Fruit fly (Drosophila melanogaster) whole organism, wandering third instar larva: ENCODE results near the gene RpL30.

Experiments used
- Abd-B ChIP-seq: fragments of >200 bp; optimal IDR thresholded peaks from 2 replicates; lab custom pipeline; 2017; ENCODE audit warnings: missing biosample characterization, missing genetic modification characterization
- CG32264 ChIP-seq: fragments of 200-800 bp; sonication (Bioruptor generic); optimal IDR thresholded peaks from 2 replicates; lab custom pipeline; 2016; ENCODE audit warnings: missing biosample characterization, missing genetic modification characterization
- CG9705 ChIP-seq: fragments of 200-800 bp; sonication (Bioruptor generic); optimal IDR thresholded peaks from 2 replicates; lab custom pipeline; 2018; ENCODE audit warnings: missing biosample characterization, mild to moderate bottlenecking, missing genetic modification characterization
- CrebA ChIP-seq: fragments of 200-800 bp; sonication (Bioruptor generic); optimal IDR thresholded peaks from 2 replicates; lab custom pipeline; 2016; ENCODE audit warnings: missing biosample characterization, mild to moderate bottlenecking, missing genetic modification characterization, borderline replicate concordance
- Dfd ChIP-seq: fragments of >200 bp; optimal IDR thresholded peaks from 2 replicates; lab custom pipeline; 2017; ENCODE audit warnings: missing biosample characterization, missing genetic modification characterization
- Dif ChIP-seq: fragments of 200-275, 200-300 bp; sonication (Bioruptor generic); optimal IDR thresholded peaks from 2 replicates; lab custom pipeline; 2018; ENCODE audit warnings: missing biosample characterization, missing genetic modification characterization; ENCODE audit not compliant: partially characterized antibody
- GATAd ChIP-seq: sonication (Bioruptor generic); optimal IDR thresholded peaks from 2 replicates; lab custom pipeline; 2016; ENCODE audit warnings: missing biosample characterization, missing genetic modification characterization
- HLH106 ChIP-seq: fragments of 200-800 bp; optimal IDR thresholded peaks from 3 replicates; lab custom pipeline; 2019; ENCODE audit warnings: missing biosample characterization, mild to moderate bottlenecking, missing genetic modification characterization, moderate library complexity
- Hnf4 ChIP-seq: fragments of 200-800 bp; sonication (Bioruptor generic); optimal IDR thresholded peaks from 2 replicates; lab custom pipeline; 2016; ENCODE audit warnings: missing biosample characterization, mild to moderate bottlenecking, missing genetic modification characterization
- Hr78 ChIP-seq: fragments of >200 bp; optimal IDR thresholded peaks from 2 replicates; lab custom pipeline; 2017; ENCODE audit warnings: missing biosample characterization, missing genetic modification characterization
- Hr83 ChIP-seq: fragments of 200-300 bp; sonication (Bioruptor generic); optimal IDR thresholded peaks from 2 replicates; lab custom pipeline; 2016; ENCODE audit warnings: missing biosample characterization, mild to moderate bottlenecking, missing genetic modification characterization, moderate library complexity; ENCODE audit not compliant: poor library complexity, severe bottlenecking
- Jra ChIP-seq: sonication (Bioruptor generic); optimal IDR thresholded peaks from 2 replicates; lab custom pipeline; 2016; ENCODE audit warnings: missing biosample characterization, missing genetic modification characterization
- Mio ChIP-seq: sonication (Bioruptor generic); optimal IDR thresholded peaks from 2 replicates; lab custom pipeline; 2016; ENCODE audit warnings: missing biosample characterization, missing genetic modification characterization
- Myc ChIP-seq: fragments of >200 bp; optimal IDR thresholded peaks from 2 replicates; lab custom pipeline; 2017
- N ChIP-seq: fragments of >200 bp; optimal IDR thresholded peaks from 2 replicates; lab custom pipeline; 2018; ENCODE audit warnings: missing biosample characterization, missing external identifiers, missing genetic modification characterization
- OdsH ChIP-seq: fragments of 200-800 bp; sonication (Bioruptor generic); optimal IDR thresholded peaks from 2 replicates; lab custom pipeline; 2016; ENCODE audit warnings: missing biosample characterization, mild to moderate bottlenecking, missing genetic modification characterization
- Rel ChIP-seq, 2 experiments: fragments of 200-800 bp; sonication (Bioruptor generic) in 1 of 2; optimal IDR thresholded peaks; 2 replicates in 1 of 2; 3 replicates in 1 of 2; lab custom pipeline; 2016 to 2019; ENCODE audit warnings: mild to moderate bottlenecking in 2 of 2, missing biosample characterization in 2 of 2, missing genetic modification characterization in 2 of 2, moderate library complexity in 1 of 2
- Sp1 ChIP-seq: fragments of 200-800 bp; sonication (Bioruptor generic); optimal IDR thresholded peaks from 3 replicates; lab custom pipeline; 2019; ENCODE audit warnings: missing biosample characterization, mild to moderate bottlenecking, missing genetic modification characterization, moderate library complexity
- Vsx2 ChIP-seq: fragments of 200-300, 225-300 bp; sonication (Bioruptor generic); optimal IDR thresholded peaks from 2 replicates; lab custom pipeline; 2018; ENCODE audit warnings: missing biosample characterization, missing genetic modification characterization; ENCODE audit not compliant: partially characterized antibody
- br ChIP-seq: fragments of 200-800 bp; sonication (Bioruptor generic); optimal IDR thresholded peaks from 2 replicates; lab custom pipeline; 2016; ENCODE audit warnings: missing biosample characterization, missing genetic modification characterization
- brk ChIP-seq: fragments of 200-800 bp; sonication (Bioruptor generic); optimal IDR thresholded peaks from 2 replicates; lab custom pipeline; 2016; ENCODE audit warnings: missing biosample characterization, mild to moderate bottlenecking, missing genetic modification characterization
- dl ChIP-seq, 2 experiments: fragments of 175-275, 200-275 bp in 1 of 2; fragments of 200-275 bp in 1 of 2; sonication (Bioruptor generic); optimal IDR thresholded peaks; lab custom pipeline; 2018; ENCODE audit warnings: mild to moderate bottlenecking in 2 of 2, missing biosample characterization in 2 of 2, missing genetic modification characterization in 2 of 2, moderate library complexity in 2 of 2; ENCODE audit not compliant: partially characterized antibody in 2 of 2, insufficient read depth in 1 of 2
- dmrt93B ChIP-seq: fragments of 200-800 bp; sonication (Bioruptor generic); optimal IDR thresholded peaks from 2 replicates; lab custom pipeline; 2018; ENCODE audit warnings: missing biosample characterization, mild to moderate bottlenecking, missing genetic modification characterization
- dsf ChIP-seq: sonication (Bioruptor generic); optimal IDR thresholded peaks from 2 replicates; lab custom pipeline; 2016; ENCODE audit warnings: missing biosample characterization, missing genetic modification characterization, borderline replicate concordance
- ey ChIP-seq: fragments of 200-800 bp; sonication (Bioruptor generic); optimal IDR thresholded peaks from 2 replicates; lab custom pipeline; 2016; ENCODE audit warnings: missing biosample characterization, missing genetic modification characterization
- foxo ChIP-seq, 2 experiments: fragments of 200-800 bp; sonication (Bioruptor generic); optimal IDR thresholded peaks; 2 replicates in 1 of 2; 3 replicates in 1 of 2; lab custom pipeline; 2016 to 2017; ENCODE audit warnings: missing biosample characterization in 2 of 2, missing genetic modification characterization in 2 of 2
- fru ChIP-seq: fragments of 200-800 bp; sonication (Bioruptor generic); optimal IDR thresholded peaks from 3 replicates; lab custom pipeline; 2016; ENCODE audit warnings: missing biosample characterization, mild to moderate bottlenecking, missing genetic modification characterization
- h ChIP-seq: fragments of 200-800 bp; sonication (Bioruptor generic); optimal IDR thresholded peaks from 3 replicates; lab custom pipeline; 2016; ENCODE audit warnings: missing biosample characterization, mild to moderate bottlenecking, missing genetic modification characterization
- jim ChIP-seq: fragments of 175-275, 200-325 bp; sonication (Bioruptor generic); optimal IDR thresholded peaks from 2 replicates; lab custom pipeline; 2016; ENCODE audit warnings: missing biosample characterization, mild to moderate bottlenecking, missing genetic modification characterization
- lola ChIP-seq: fragments of >200 bp; optimal IDR thresholded peaks from 2 replicates; lab custom pipeline; 2017; ENCODE audit warnings: missing biosample characterization, missing genetic modification characterization
- pan ChIP-seq: fragments of >200 bp; optimal IDR thresholded peaks from 2 replicates; lab custom pipeline; 2017
- psq ChIP-seq: fragments of 200-800 bp; sonication (Bioruptor generic); optimal IDR thresholded peaks from 3 replicates; lab custom pipeline; 2017; ENCODE audit warnings: missing biosample characterization, mild to moderate bottlenecking, missing genetic modification characterization, moderate library complexity
- rgr ChIP-seq: fragments of 200-800 bp; sonication (Bioruptor generic); optimal IDR thresholded peaks from 3 replicates; lab custom pipeline; 2016; ENCODE audit warnings: missing biosample characterization, mild to moderate bottlenecking, missing genetic modification characterization
- sage ChIP-seq: fragments of 200-800 bp; sonication (Bioruptor generic); optimal IDR thresholded peaks from 2 replicates; lab custom pipeline; 2016; ENCODE audit warnings: missing biosample characterization, mild to moderate bottlenecking, missing genetic modification characterization
- sv ChIP-seq: fragments of 200-800 bp; sonication (Bioruptor generic); optimal IDR thresholded peaks from 3 replicates; lab custom pipeline; 2016; ENCODE audit warnings: missing biosample characterization, missing genetic modification characterization
- tai ChIP-seq: sonication (Bioruptor generic); optimal IDR thresholded peaks from 2 replicates; lab custom pipeline; 2016; ENCODE audit warnings: missing biosample characterization, missing genetic modification characterization
- usp ChIP-seq: fragments of >200 bp; optimal IDR thresholded peaks from 2 replicates; lab custom pipeline; 2017; ENCODE audit warnings: missing biosample characterization, missing genetic modification characterization
- woc ChIP-seq: sonication (Bioruptor generic); optimal IDR thresholded peaks from 2 replicates; lab custom pipeline; 2016; ENCODE audit warnings: missing biosample characterization, mild to moderate bottlenecking, missing genetic modification characterization

Gene RpL30

dm6 chr2L:19011895-19012645 lies 3.0 kb upstream of the RpL30 start:
- TF ChIP-seq lola, result no peak
- no peak for TF ChIP-seq GATAd (GFP tag; lab: Kevin White, UChicago)
- peak; percentile 80 for TF ChIP-seq h (GFP tag; lab: Kevin White, UChicago)
- no peak for TF ChIP-seq Mio (GFP tag; lab: Kevin White, UChicago)
- TF ChIP-seq N (GFP tag; lab: Kevin White, UChicago), result no peak
- no peak for TF ChIP-seq sage (GFP tag; lab: Kevin White, UChicago)
- TF ChIP-seq CrebA (GFP tag; lab: Kevin White, UChicago), result no peak
- no peak for TF ChIP-seq usp (GFP tag; lab: Kevin White, UChicago)
- no peak for TF ChIP-seq dl (GFP tag; optimal IDR thresholded peaks at IDR 0.05; lab: Kevin White, UChicago; ENCODE audit: insufficient read depth in 1 of 2, partially characterized antibody in 2 of 2)
- peak; percentile 61 for TF ChIP-seq OdsH
- TF ChIP-seq woc, result peak; percentile 68
- no peak for TF ChIP-seq dsf (GFP tag; lab: Kevin White, UChicago)
- peak; percentile 75 for TF ChIP-seq Sp1
- TF ChIP-seq Rel (GFP tag; optimal IDR thresholded peaks at IDR 0.05; lab: Kevin White, UChicago), result no peak
- TF ChIP-seq Rel (tag; optimal IDR thresholded peaks at IDR 0.05; lab: Kevin White, UChicago), result no peak
- TF ChIP-seq CG9705 (GFP tag; lab: Kevin White, UChicago), result no peak
- no peak for TF ChIP-seq Dif (GFP tag; lab: Kevin White, UChicago)
- TF ChIP-seq dmrt93B (GFP tag; lab: Kevin White, UChicago), result peak; percentile 52
- TF ChIP-seq tai, result no peak
- TF ChIP-seq jim, result no peak
- TF ChIP-seq psq (GFP tag; lab: Kevin White, UChicago), result peak; percentile 48
- peak in 1 of 2 experiments; percentile 77 for TF ChIP-seq foxo (GFP tag; optimal IDR thresholded peaks at IDR 0.05; lab: Kevin White, UChicago)
- peak; percentile 81 for TF ChIP-seq ey (GFP tag; lab: Kevin White, UChicago)
- TF ChIP-seq Jra, result peak; percentile 29
- peak; percentile 74 for TF ChIP-seq HLH106 (tag; lab: Kevin White, UChicago)
- TF ChIP-seq Dfd (GFP tag; lab: Kevin White, UChicago), result no peak
- TF ChIP-seq rgr (GFP tag; lab: Kevin White, UChicago), result peak; percentile 73
- TF ChIP-seq Vsx2 (GFP tag; lab: Kevin White, UChicago), result no peak
- peak; percentile 76 for TF ChIP-seq br (GFP tag; lab: Kevin White, UChicago)
- no peak for TF ChIP-seq Hr78 (GFP tag; lab: Kevin White, UChicago)
- TF ChIP-seq Myc (lab: Kevin White, UChicago), result no peak
- peak; percentile 25 for TF ChIP-seq brk (GFP tag; lab: Kevin White, UChicago)
- peak; percentile 84 for TF ChIP-seq fru (GFP tag; lab: Kevin White, UChicago)
- no peak for TF ChIP-seq pan (lab: Kevin White, UChicago)
- TF ChIP-seq CG32264, result no peak
- no peak for TF ChIP-seq Hr83
- peak; percentile 66 for TF ChIP-seq sv (GFP tag; lab: Kevin White, UChicago)
- no peak for TF ChIP-seq Abd-B (GFP tag; lab: Kevin White, UChicago)
- peak; percentile 43 for TF ChIP-seq Hnf4 (GFP tag; lab: Kevin White, UChicago)

- TF ChIP-seq Rel (GFP tag; optimal IDR thresholded peaks at IDR 0.05; lab: Kevin White, UChicago), result no peak
- TF ChIP-seq Rel (tag; optimal IDR thresholded peaks at IDR 0.05; lab: Kevin White, UChicago), result no peak
- no peak for TF ChIP-seq usp (GFP tag; lab: Kevin White, UChicago)
- TF ChIP-seq dsf (GFP tag; lab: Kevin White, UChicago), result no peak
- TF ChIP-seq Dif (GFP tag; lab: Kevin White, UChicago), result no peak
- TF ChIP-seq Hnf4 (GFP tag; lab: Kevin White, UChicago), result no peak
- TF ChIP-seq Abd-B (GFP tag; lab: Kevin White, UChicago), result no peak
- no peak for TF ChIP-seq ey (GFP tag; lab: Kevin White, UChicago)
- no peak for TF ChIP-seq Myc (lab: Kevin White, UChicago)
- no peak for TF ChIP-seq Dfd (GFP tag; lab: Kevin White, UChicago)
- TF ChIP-seq Mio (GFP tag; lab: Kevin White, UChicago), result no peak
- TF ChIP-seq dl (GFP tag; optimal IDR thresholded peaks at IDR 0.05; lab: Kevin White, UChicago; ENCODE audit: insufficient read depth in 1 of 2, partially characterized antibody in 2 of 2), result no peak
- no peak for TF ChIP-seq CG32264
Measured at dm6 chr2L:19010566-19010965, 1.5 kb upstream of the RpL30 start, which contains the start of gene robl37BC. TSS of gene robl37BC (plus strand) at chr2L:19010866.
